Fruit fly (Drosophila melanogaster) whole organism, embryonic: ENCODE measurements around the gene CG32713.

ENCODE experiments used
- Ada2b ChIP-seq: fragments of 200-800 bp; sonication (Bioruptor generic); IDR thresholded peaks from 2 replicates; pipeline ENCODE4 v1.3.6; 2022; ENCODE audit warnings: missing biosample characterization, missing genetic modification characterization
- Aef1 ChIP-seq: fragments of 200-800 bp; sonication (Bioruptor generic); IDR thresholded peaks from 3 replicates; pipeline ENCODE4 v1.3.6; 2022; ENCODE audit warnings: missing biosample characterization, missing genetic modification characterization
- B-H1 ChIP-seq: fragments of 200-800 bp; sonication (Bioruptor generic); IDR thresholded peaks from 3 replicates; pipeline ENCODE4 v1.3.6; 2022; ENCODE audit warnings: missing biosample characterization, missing genetic modification characterization
- BEAF-32 ChIP-seq: fragments of 200-800 bp; sonication (Bioruptor generic); optimal IDR thresholded peaks from 3 replicates; lab custom pipeline; 2017; ENCODE audit warnings: missing biosample characterization, missing genetic modification characterization, mild to moderate bottlenecking, moderate library complexity, missing genetic modification reagents
- CG10366 ChIP-seq: fragments of 200-800 bp; sonication (Bioruptor generic); IDR thresholded peaks from 2 replicates; pipeline ENCODE4 v1.3.6; 2022; ENCODE audit warnings: missing biosample characterization, missing genetic modification characterization
- CG11093 ChIP-seq: fragments of 200-800 bp; sonication (Bioruptor generic); IDR thresholded peaks from 3 replicates; pipeline ENCODE4 v1.3.6; 2022; ENCODE audit warnings: missing biosample characterization, missing genetic modification characterization
- CG12071 ChIP-seq: fragments of 200-800 bp; sonication (Bioruptor generic); optimal IDR thresholded peaks from 3 replicates; lab custom pipeline; 2018; ENCODE audit warnings: missing biosample characterization, mild to moderate bottlenecking, missing genetic modification characterization
- CG14860 ChIP-seq: fragments of 200-800 bp; sonication (Bioruptor generic); IDR thresholded peaks from 3 replicates; pipeline ENCODE4 v1.3.6; 2022; ENCODE audit warnings: missing biosample characterization, missing genetic modification characterization; ENCODE audit not compliant: partially characterized antibody
- CG2116 ChIP-seq: fragments of 200-800 bp; sonication (Bioruptor generic); optimal IDR thresholded peaks from 3 replicates; lab custom pipeline; 2018; ENCODE audit warnings: missing biosample characterization, mild to moderate bottlenecking, missing genetic modification characterization
- CG2712 ChIP-seq: fragments of 200-800 bp; optimal IDR thresholded peaks from 3 replicates; lab custom pipeline; 2019; ENCODE audit warnings: missing biosample characterization, mild to moderate bottlenecking, missing genetic modification characterization, moderate library complexity
- CG2889 ChIP-seq: fragments of 200-800 bp; sonication (Bioruptor generic); IDR thresholded peaks from 3 replicates; pipeline ENCODE4 v1.3.6; 2022; ENCODE audit warnings: missing biosample characterization, missing genetic modification characterization
- CG30403 ChIP-seq: fragments of 200-800 bp; sonication (Bioruptor generic); optimal IDR thresholded peaks from 3 replicates; lab custom pipeline; 2016; ENCODE audit warnings: missing biosample characterization, missing genetic modification characterization
- CG3065 ChIP-seq: fragments of 200-800 bp; sonication (Bioruptor generic); optimal IDR thresholded peaks from 2 replicates; lab custom pipeline; 2016; ENCODE audit warnings: missing biosample characterization, missing genetic modification characterization
- CG31224 ChIP-seq: fragments of 200-800 bp; sonication (Bioruptor generic); IDR thresholded peaks from 2 replicates; pipeline ENCODE4 v1.3.6; 2022; ENCODE audit warnings: missing biosample characterization, missing genetic modification characterization
- CG31441 ChIP-seq: fragments of 200-800 bp; sonication (Bioruptor generic); IDR thresholded peaks from 2 replicates; pipeline ENCODE4 v1.3.6; 2022; ENCODE audit warnings: missing biosample characterization, missing genetic modification characterization
- CG8089 ChIP-seq: fragments of 200-800 bp; sonication (Bioruptor generic); optimal IDR thresholded peaks from 3 replicates; lab custom pipeline; 2016; ENCODE audit warnings: missing biosample characterization, missing genetic modification characterization
- CG8290 ChIP-seq, 3 experiments: fragments of 200-800 bp; sonication (Bioruptor generic); optimal IDR thresholded peaks; 2 replicates each; lab custom pipeline; 2016 to 2019; ENCODE audit warnings: missing biosample characterization in 3 of 3, missing genetic modification characterization in 3 of 3, mild to moderate bottlenecking in 2 of 3, moderate library complexity in 1 of 3
- CG8388 ChIP-seq: fragments of 200-800 bp; sonication (Bioruptor generic); optimal IDR thresholded peaks from 2 replicates; lab custom pipeline; 2019; ENCODE audit warnings: missing biosample characterization, mild to moderate bottlenecking, missing genetic modification characterization, moderate library complexity
- CG9437 ChIP-seq: fragments of 200-800 bp; sonication (Bioruptor generic); optimal IDR thresholded peaks from 2 replicates; lab custom pipeline; 2018; ENCODE audit warnings: missing biosample characterization, mild to moderate bottlenecking, missing genetic modification characterization
- E2f2 ChIP-seq: fragments of 200-800 bp; sonication (Bioruptor generic); IDR thresholded peaks from 2 replicates; pipeline ENCODE4 v1.3.6; 2022; ENCODE audit warnings: missing biosample characterization, missing genetic modification characterization
- Ets97D ChIP-seq: fragments of 200-800 bp; sonication (Bioruptor generic); optimal IDR thresholded peaks from 3 replicates; lab custom pipeline; 2016; ENCODE audit warnings: missing biosample characterization, missing genetic modification characterization
- Hr51 ChIP-seq, 2 experiments: fragments of 200-800 bp; sonication (Bioruptor generic); optimal IDR thresholded peaks; 2 replicates in 1 of 2; 3 replicates in 1 of 2; lab custom pipeline; 2016 to 2018; ENCODE audit warnings: missing biosample characterization in 2 of 2, missing genetic modification characterization in 2 of 2, mild to moderate bottlenecking in 1 of 2, moderate library complexity in 1 of 2
- Lhr ChIP-seq: fragments of 200-800 bp; sonication (Bioruptor generic); optimal IDR thresholded peaks from 3 replicates; lab custom pipeline; 2017; ENCODE audit warnings: mild to moderate bottlenecking, missing biosample characterization, missing genetic modification reagents, missing genetic modification characterization
- NFAT ChIP-seq: fragments of 200-800 bp; sonication (Bioruptor generic); IDR thresholded peaks from 2 replicates; pipeline ENCODE4 v1.3.6; 2022; ENCODE audit warnings: missing biosample characterization, missing genetic modification characterization
- Neu2 ChIP-seq: fragments of 200-800 bp; sonication (Bioruptor generic); optimal IDR thresholded peaks from 3 replicates; lab custom pipeline; 2016; ENCODE audit warnings: missing biosample characterization, missing genetic modification characterization, borderline replicate concordance
- Nf-YA ChIP-seq: fragments of 200-800 bp; sonication (Bioruptor generic); IDR thresholded peaks from 2 replicates; pipeline ENCODE4 v1.3.6; 2022; ENCODE audit warnings: missing biosample characterization, missing genetic modification characterization
- Nf-YB ChIP-seq: fragments of 200-800 bp; sonication (Bioruptor generic); optimal IDR thresholded peaks from 3 replicates; lab custom pipeline; 2019; ENCODE audit warnings: missing biosample characterization, mild to moderate bottlenecking, missing genetic modification characterization, moderate library complexity
- Trl ChIP-seq, 3 experiments: fragments of >200 bp in 2 of 3; fragments of 200-800 bp in 1 of 3; sonication (Bioruptor generic) in 1 of 3; optimal IDR thresholded peaks; 2 replicates in 1 of 3; 3 replicates in 2 of 3; lab custom pipeline; 2016 to 2017; ENCODE audit warnings: missing biosample characterization in 1 of 3, missing genetic modification characterization in 1 of 3
- Usf ChIP-seq: fragments of 200-800 bp; sonication (Bioruptor generic); optimal IDR thresholded peaks from 2 replicates; lab custom pipeline; 2017; ENCODE audit warnings: missing genotype, missing biosample characterization, missing genetic modification characterization
- chn ChIP-seq: fragments of 200-800 bp; sonication (Bioruptor generic); optimal IDR thresholded peaks from 2 replicates; lab custom pipeline; 2016; ENCODE audit warnings: missing biosample characterization, missing genetic modification characterization
- crp ChIP-seq, 2 experiments: fragments of 200-800 bp; sonication (Bioruptor generic); optimal IDR thresholded peaks; 2 replicates in 1 of 2; 3 replicates in 1 of 2; lab custom pipeline; 2017; ENCODE audit warnings: missing biosample characterization in 2 of 2, missing genetic modification characterization in 2 of 2, mild to moderate bottlenecking in 1 of 2, moderate library complexity in 1 of 2
- dm ChIP-seq: fragments of 200-800 bp; sonication (Bioruptor generic); optimal IDR thresholded peaks from 3 replicates; lab custom pipeline; 2016; ENCODE audit warnings: missing biosample characterization, missing genetic modification characterization
- dpn ChIP-seq, 2 experiments: fragments of 200-800 bp; sonication (Bioruptor generic); optimal IDR thresholded peaks; 3 replicates each; lab custom pipeline; 2016; ENCODE audit warnings: missing biosample characterization in 2 of 2, missing genetic modification characterization in 2 of 2
- gce ChIP-seq: fragments of 200-800 bp; sonication (Bioruptor generic); IDR thresholded peaks from 3 replicates; pipeline ENCODE4 v1.3.6; 2022; ENCODE audit warnings: missing biosample characterization, missing genetic modification characterization
- gcm ChIP-seq: fragments of 200-800 bp; sonication (Bioruptor generic); optimal IDR thresholded peaks from 2 replicates; lab custom pipeline; 2019; ENCODE audit warnings: missing biosample characterization, mild to moderate bottlenecking, missing genetic modification characterization, moderate library complexity
- gro ChIP-seq: fragments of 200-800 bp; sonication (Bioruptor generic); optimal IDR thresholded peaks from 2 replicates; lab custom pipeline; 2016; ENCODE audit warnings: missing biosample characterization, missing genetic modification characterization
- ind ChIP-seq: fragments of 200-800 bp; sonication (Bioruptor generic); optimal IDR thresholded peaks from 3 replicates; lab custom pipeline; 2016; ENCODE audit warnings: missing biosample characterization, missing genetic modification characterization
- jing ChIP-seq: fragments of 200-800 bp; sonication (Bioruptor generic); optimal IDR thresholded peaks from 2 replicates; lab custom pipeline; 2018; ENCODE audit warnings: missing biosample characterization, mild to moderate bottlenecking, missing genetic modification characterization
- mirr ChIP-seq: fragments of 200-800 bp; sonication (Bioruptor generic); optimal IDR thresholded peaks from 3 replicates; lab custom pipeline; 2018; ENCODE audit warnings: missing biosample characterization, mild to moderate bottlenecking, missing genetic modification characterization
- nerfin-1 ChIP-seq: fragments of 200-800 bp; sonication (Bioruptor generic); optimal IDR thresholded peaks from 3 replicates; lab custom pipeline; 2019; ENCODE audit warnings: missing biosample characterization, mild to moderate bottlenecking, missing genetic modification characterization, moderate library complexity
- pho ChIP-seq: fragments of 200-800 bp; sonication (Bioruptor generic); optimal IDR thresholded peaks from 2 replicates; lab custom pipeline; 2016; ENCODE audit warnings: missing biosample characterization, missing genetic modification characterization
- pros ChIP-seq: fragments of 200-800 bp; sonication (Bioruptor generic); optimal IDR thresholded peaks from 3 replicates; lab custom pipeline; 2019; ENCODE audit warnings: missing biosample characterization, mild to moderate bottlenecking, missing genetic modification characterization, moderate library complexity
- salm ChIP-seq: fragments of 200-800 bp; sonication (Bioruptor generic); optimal IDR thresholded peaks from 2 replicates; lab custom pipeline; 2018; ENCODE audit warnings: missing biosample characterization, mild to moderate bottlenecking, missing genetic modification characterization
- schlank ChIP-seq: fragments of 200-800 bp; sonication (Bioruptor generic); optimal IDR thresholded peaks from 2 replicates; lab custom pipeline; 2018; ENCODE audit warnings: missing biosample characterization, mild to moderate bottlenecking, missing genetic modification characterization
- sna ChIP-seq: fragments of 200-800 bp; sonication (Bioruptor generic); IDR thresholded peaks from 2 replicates; pipeline ENCODE4 v1.3.6; 2022; ENCODE audit warnings: missing biosample characterization, missing genetic modification characterization; ENCODE audit not compliant: partially characterized antibody
- stc ChIP-seq: fragments of 200-800 bp; sonication (Bioruptor generic); IDR thresholded peaks from 2 replicates; pipeline ENCODE4 v1.3.6; 2022; ENCODE audit warnings: missing biosample characterization, missing genetic modification characterization
- ttk ChIP-seq: fragments of 200-800 bp; sonication (Bioruptor generic); IDR thresholded peaks from 2 replicates; pipeline ENCODE4 v2.1.2; 2022; ENCODE audit warnings: missing biosample characterization, missing genetic modification characterization
- zf30C ChIP-seq: fragments of 200-800 bp; sonication (Bioruptor generic); optimal IDR thresholded peaks from 3 replicates; lab custom pipeline; 2018; ENCODE audit warnings: missing biosample characterization, mild to moderate bottlenecking, missing genetic modification characterization
- zfh2 ChIP-seq: fragments of 200-800 bp; sonication (Bioruptor generic); optimal IDR thresholded peaks from 2 replicates; lab custom pipeline; 2016; ENCODE audit warnings: missing biosample characterization, missing genetic modification characterization

The CG32713 gene

dm6 chrX:8455019-8455555 is 2.3 kb downstream of the CG32713 start, which contains the start of gene org-1 (continued):
- TF ChIP-seq Ets97D (GFP tag; lab: Kevin White, UChicago): peak; percentile 57
- peak; percentile 52 for TF ChIP-seq CG2116 (GFP tag; lab: Kevin White, UChicago)
- TF ChIP-seq ind (GFP tag; lab: Kevin White, UChicago): peak; percentile 94
- peak; percentile 94 for TF ChIP-seq salm (tag; lab: Kevin White, UChicago)
- peak; percentile 88 for TF ChIP-seq jing
- peak; percentile 80 for TF ChIP-seq CG8089 (GFP tag; lab: Kevin White, UChicago)
- peak; percentile 94 for TF ChIP-seq CG2889
- peak; percentile 96 for TF ChIP-seq stc
- TF ChIP-seq pros (GFP tag; lab: Kevin White, UChicago): peak; percentile 23
- peak in 1 of 2 experiments; percentile 59 for TF ChIP-seq crp (GFP tag; optimal IDR thresholded peaks at IDR 0.05; lab: Kevin White, UChicago)
- TF ChIP-seq CG31441: peak; percentile 86
- no peak for TF ChIP-seq Neu2 (GFP tag; lab: Kevin White, UChicago)
- peak; percentile 79 to 92 for TF ChIP-seq Hr51 (GFP tag; optimal IDR thresholded peaks at IDR 0.05; lab: Kevin White, UChicago)
- TF ChIP-seq zf30C (GFP tag; lab: Kevin White, UChicago): no peak
- TF ChIP-seq mirr: peak; percentile 78
- TF ChIP-seq nerfin-1: peak; percentile 93
- TF ChIP-seq Ada2b: peak; percentile 98
- TF ChIP-seq CG12071 (GFP tag; lab: Kevin White, UChicago): peak; percentile 90
- peak; percentile 79 for TF ChIP-seq CG9437 (GFP tag; lab: Kevin White, UChicago)
- TF ChIP-seq CG2712: peak; percentile 97
- TF ChIP-seq CG14860 (GFP tag; lab: Robert Waterston, UW): no peak
- TF ChIP-seq ttk (GFP tag; lab: Robert Waterston, UW): peak; percentile 98
- peak; percentile 85 for TF ChIP-seq Lhr (GFP tag; lab: Kevin White, UChicago)
- TF ChIP-seq dpn (GFP tag; optimal IDR thresholded peaks at IDR 0.05; lab: Kevin White, UChicago): peak; percentile 89 to 95
- peak; percentile 95 for TF ChIP-seq CG8388 (GFP tag; lab: Kevin White, UChicago)
- peak; percentile 91 for TF ChIP-seq NFAT (GFP tag; lab: Robert Waterston, UW)
- TF ChIP-seq gce (GFP tag; lab: Robert Waterston, UW): peak; percentile 97
- TF ChIP-seq E2f2 (GFP tag; lab: Robert Waterston, UW): peak; percentile 80
- peak; percentile 92 for TF ChIP-seq Nf-YA (GFP tag; lab: Robert Waterston, UW)
- TF ChIP-seq Trl (optimal IDR thresholded peaks at IDR 0.05; lab: Kevin White, UChicago): no peak
- TF ChIP-seq Trl (GFP tag; optimal IDR thresholded peaks at IDR 0.05; lab: Kevin White, UChicago): peak; percentile 76
- TF ChIP-seq CG11093: peak; percentile 98
- TF ChIP-seq chn (GFP tag; lab: Kevin White, UChicago): peak; percentile 89
- TF ChIP-seq CG31224: peak; percentile 91
- no peak for TF ChIP-seq BEAF-32
- peak; percentile 91 for TF ChIP-seq CG8290 (GFP tag; optimal IDR thresholded peaks at IDR 0.05; lab: Kevin White, UChicago)
- TF ChIP-seq CG8290 (tag; optimal IDR thresholded peaks at IDR 0.05; lab: Kevin White, UChicago): peak; percentile 82 to 97
- TF ChIP-seq schlank (tag; lab: Kevin White, UChicago): peak; percentile 70
- TF ChIP-seq Usf (GFP tag; lab: Kevin White, UChicago): peak; percentile 91
- peak; percentile 93 for TF ChIP-seq gcm
- peak; percentile 97 for TF ChIP-seq Aef1 (GFP tag; lab: Robert Waterston, UW)
- TF ChIP-seq dm (GFP tag; lab: Kevin White, UChicago): peak; percentile 76
- TF ChIP-seq CG30403: peak; percentile 92
- TF ChIP-seq CG10366 (GFP tag; lab: Robert Waterston, UW): peak; percentile 98
- peak; percentile 60 for TF ChIP-seq gro (GFP tag; lab: Kevin White, UChicago)
- no peak for TF ChIP-seq sna
- TF ChIP-seq Nf-YB (GFP tag; lab: Kevin White, UChicago): peak; percentile 97
- TF ChIP-seq B-H1 (GFP tag; lab: Robert Waterston, UW): peak; percentile 96
- peak; percentile 37 for TF ChIP-seq zfh2
- peak; percentile 66 for TF ChIP-seq pho (GFP tag; lab: Kevin White, UChicago)
- peak; percentile 89 for TF ChIP-seq CG3065
